Worm (Caenorhabditis elegans): Measurements from ENCODE around the gene nhr-84.

Gene nhr-84

DNA sequence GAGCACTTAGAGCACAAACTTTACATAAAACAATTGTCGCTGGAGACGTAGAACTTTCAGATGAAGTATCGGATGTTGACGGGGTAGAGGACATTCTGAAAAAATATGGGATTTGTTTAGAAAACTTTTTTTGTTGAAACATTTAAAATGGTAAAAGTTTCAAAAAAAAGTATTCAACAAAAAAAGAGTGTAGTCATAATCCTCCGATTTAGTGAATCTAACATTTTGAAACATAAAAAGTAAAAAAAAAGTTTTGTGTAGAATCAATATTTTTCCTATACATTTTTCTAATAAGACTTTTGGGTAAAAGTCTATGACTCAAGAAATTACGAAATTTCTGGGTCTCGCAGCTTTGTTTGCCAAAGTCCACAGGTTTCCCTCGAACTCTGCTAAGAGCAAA is 17.3 kb upstream of the nhr-84 start, which contains the start of gene nhr-213:
Gene nhr-213 (minus strand): TSS at position 101 of the 400 bp plus-strand sequence.
- TF ChIP-seq snpc-4 (tag; optimal IDR thresholded peaks at IDR 0.05): no peak
- no peak for TF ChIP-seq nhr-76 (tag; optimal IDR thresholded peaks at IDR 0.05)
- TF ChIP-seq lsy-2 (tag; optimal IDR thresholded peaks at IDR 0.05): no peak
- no peak for TF ChIP-seq flh-1 (GFP tag; optimal IDR thresholded peaks at IDR 0.05)
- no peak for TF ChIP-seq ceh-43 (GFP tag; optimal IDR thresholded peaks at IDR 0.05)
- no peak for TF ChIP-seq nhr-237 (tag; optimal IDR thresholded peaks at IDR 0.05)
- no peak for TF ChIP-seq elt-1 (tag; optimal IDR thresholded peaks at IDR 0.05; ENCODE audit: borderline replicate concordance, insufficient read depth)
- TF ChIP-seq hlh-1 (tag; optimal IDR thresholded peaks at IDR 0.05): no peak

DNA sequence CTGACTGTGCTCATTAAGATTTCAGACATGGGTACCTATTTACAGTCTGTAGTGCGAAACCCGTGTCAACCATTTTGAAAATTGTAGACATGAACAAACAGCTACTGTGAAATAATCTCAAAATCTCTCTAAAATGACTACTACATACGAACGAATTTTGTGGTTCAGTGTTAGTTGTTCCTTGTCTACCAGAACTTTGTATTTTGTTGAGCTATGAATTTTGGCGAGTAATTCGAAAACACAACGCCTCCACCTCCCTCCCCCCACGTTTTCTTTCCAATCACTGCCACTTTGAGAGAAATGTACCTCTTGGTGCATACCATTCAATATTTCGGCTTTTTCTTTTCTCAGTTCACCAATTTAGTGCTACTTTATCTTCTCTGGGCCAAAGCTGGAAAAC is 13.3 kb upstream of the nhr-84 start, which contains the start of gene T06C12.11:
Gene T06C12.11 (plus strand): TSS at position 301 of the 400 bp plus-strand sequence.
- TF ChIP-seq ztf-11 (tag; optimal IDR thresholded peaks at IDR 0.05) (no peak), mls-2 (tag; optimal IDR thresholded peaks at IDR 0.05) (no peak), ces-1 (GFP tag; optimal IDR thresholded peaks at IDR 0.05) (no peak), tbx-8 (GFP tag; optimal IDR thresholded peaks at IDR 0.05) (no peak)

DNA sequence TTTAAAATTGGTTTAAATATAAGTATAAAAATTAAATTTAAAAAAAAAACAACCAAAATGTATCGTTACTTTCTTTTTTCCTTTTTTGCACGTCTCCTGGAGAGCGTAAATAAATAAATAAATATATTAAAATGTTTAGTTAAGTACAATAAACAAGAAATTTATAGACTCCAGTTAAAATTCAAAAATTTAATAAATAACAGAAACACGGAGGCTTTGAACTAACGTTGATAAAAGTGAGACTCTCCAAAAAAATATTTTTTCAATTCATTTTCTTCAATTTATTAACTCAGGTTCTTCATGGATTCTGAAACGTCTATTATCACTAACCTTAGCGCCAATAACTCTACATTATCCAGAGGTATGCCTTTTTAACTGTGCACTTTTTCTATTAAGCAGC is 12.4 kb upstream of the nhr-84 start, which contains the start of gene T06C12.12:
Gene T06C12.12 (plus strand): TSS at position 301 of the 400 bp plus-strand sequence.
- TF ChIP-seq bed-3 (GFP tag; optimal IDR thresholded peaks at IDR 0.05): no peak
- no peak for TF ChIP-seq ces-1 (GFP tag; optimal IDR thresholded peaks at IDR 0.05)
- TF ChIP-seq nhr-76 (tag; optimal IDR thresholded peaks at IDR 0.05): no peak
- no peak for TF ChIP-seq zip-8 (tag; optimal IDR thresholded peaks at IDR 0.05)
- TF ChIP-seq nhr-2 (tag; optimal IDR thresholded peaks at IDR 0.05): no peak
- TF ChIP-seq sptf-1 (tag; optimal IDR thresholded peaks at IDR 0.05): no peak
- TF ChIP-seq nhr-237 (tag; optimal IDR thresholded peaks at IDR 0.05): no peak
- TF ChIP-seq nhr-12 (tag; optimal IDR thresholded peaks at IDR 0.05): no peak
- TF ChIP-seq ham-2 (GFP tag; optimal IDR thresholded peaks at IDR 0.05): no peak
- TF ChIP-seq M03D4.4 (tag; optimal IDR thresholded peaks at IDR 0.05): no peak
- TF ChIP-seq nhr-28 (tag; optimal IDR thresholded peaks at IDR 0.05): no peak
- TF ChIP-seq drap-1 (GFP tag; optimal IDR thresholded peaks at IDR 0.05): no peak
- TF ChIP-seq tbx-8 (GFP tag; optimal IDR thresholded peaks at IDR 0.05): no peak
- no peak for TF ChIP-seq unc-39 (tag; optimal IDR thresholded peaks at IDR 0.05)
- TF ChIP-seq flh-1 (GFP tag; optimal IDR thresholded peaks at IDR 0.05): no peak

DNA sequence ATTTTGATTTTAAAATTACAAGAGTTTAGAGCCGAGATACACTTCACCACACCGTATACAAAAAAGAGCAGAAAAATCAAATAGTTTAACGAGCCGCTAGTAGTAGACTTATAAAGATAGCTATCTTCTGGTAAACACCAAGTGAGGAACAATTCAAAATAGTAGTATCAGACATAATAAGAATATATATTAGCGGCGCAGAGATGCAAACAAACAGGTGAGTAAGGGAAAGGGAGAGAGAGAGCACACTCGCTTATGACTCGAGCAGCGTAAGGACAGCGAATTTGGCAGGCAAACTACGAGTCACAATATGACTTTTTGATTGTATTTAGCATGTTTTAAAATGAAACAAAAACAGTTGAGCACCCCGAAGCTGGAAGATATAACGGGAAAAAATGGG is 11.9 kb upstream of the nhr-84 start:
- TF ChIP-seq unc-62 (GFP tag; optimal IDR thresholded peaks at IDR 0.05): no peak
- TF ChIP-seq blmp-1 (tag; optimal IDR thresholded peaks at IDR 0.05): no peak
- no peak for TF ChIP-seq snpc-4 (tag; optimal IDR thresholded peaks at IDR 0.05)
- no peak for TF ChIP-seq tbx-8 (GFP tag; optimal IDR thresholded peaks at IDR 0.05)
- no peak for TF ChIP-seq lin-32 (GFP tag; optimal IDR thresholded peaks at IDR 0.05)
- no peak for TF ChIP-seq ztf-11 (tag; optimal IDR thresholded peaks at IDR 0.05)
- TF ChIP-seq nhr-2 (tag; optimal IDR thresholded peaks at IDR 0.05): no peak
- TF ChIP-seq ceh-43 (GFP tag; optimal IDR thresholded peaks at IDR 0.05): no peak
- TF ChIP-seq ceh-39 (tag; optimal IDR thresholded peaks at IDR 0.05): no peak
- TF ChIP-seq zip-8 (tag; optimal IDR thresholded peaks at IDR 0.05): no peak
- no peak for TF ChIP-seq mep-1 (tag; optimal IDR thresholded peaks at IDR 0.05)
- TF ChIP-seq unc-120 (tag; optimal IDR thresholded peaks at IDR 0.05; ENCODE audit: poor library complexity, severe bottlenecking): no peak
- TF ChIP-seq mls-2 (tag; optimal IDR thresholded peaks at IDR 0.05): no peak
- TF ChIP-seq mab-5 (tag; optimal IDR thresholded peaks at IDR 0.05): no peak
- TF ChIP-seq elt-3 (tag; optimal IDR thresholded peaks at IDR 0.05): no peak
- no peak for TF ChIP-seq sem-2 (GFP tag; optimal IDR thresholded peaks at IDR 0.05)
- TF ChIP-seq ces-1 (GFP tag; optimal IDR thresholded peaks at IDR 0.05): no peak

DNA sequence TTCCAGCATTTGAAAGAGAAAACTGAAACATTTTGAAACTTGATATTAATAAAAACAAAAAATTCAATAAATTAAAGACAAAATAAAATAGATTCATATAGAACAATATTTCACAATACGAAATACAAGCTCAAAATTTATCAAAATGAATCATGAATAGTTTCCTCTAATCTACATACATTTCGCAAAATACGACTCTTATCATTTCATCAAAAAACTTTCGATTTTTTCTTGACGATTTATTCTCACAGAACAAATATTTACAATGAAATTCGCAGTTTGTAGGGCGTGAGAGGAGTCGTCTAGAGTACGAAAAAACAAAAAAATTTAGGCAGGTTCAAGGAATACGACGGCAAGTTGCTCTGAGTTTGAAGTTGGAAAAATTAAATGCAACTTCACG is 10.7 kb upstream of the nhr-84 start:
- TF ChIP-seq nhr-2 (tag; optimal IDR thresholded peaks at IDR 0.05) (no peak), zip-8 (tag; optimal IDR thresholded peaks at IDR 0.05) (no peak), bed-3 (GFP tag; optimal IDR thresholded peaks at IDR 0.05) (no peak), nhr-12 (tag; optimal IDR thresholded peaks at IDR 0.05) (no peak), drap-1 (GFP tag; optimal IDR thresholded peaks at IDR 0.05) (no peak), nhr-28 (tag; optimal IDR thresholded peaks at IDR 0.05) (no peak), ceh-83 (GFP tag; optimal IDR thresholded peaks at IDR 0.05) (no peak), mep-1 (tag; optimal IDR thresholded peaks at IDR 0.05) (no peak), sptf-1 (tag; optimal IDR thresholded peaks at IDR 0.05) (no peak), cnd-1 (tag; optimal IDR thresholded peaks at IDR 0.05) (no peak), ceh-43 (GFP tag; optimal IDR thresholded peaks at IDR 0.05) (no peak), hlh-1 (tag; optimal IDR thresholded peaks at IDR 0.05) (no peak), pha-4 (tag; optimal IDR thresholded peaks at IDR 0.05) (no peak), unc-120 (tag; optimal IDR thresholded peaks at IDR 0.05; ENCODE audit: poor library complexity, severe bottlenecking) (no peak), lsy-2 (tag; optimal IDR thresholded peaks at IDR 0.05) (no peak), nhr-237 (tag; optimal IDR thresholded peaks at IDR 0.05) (no peak), ham-2 (GFP tag; optimal IDR thresholded peaks at IDR 0.05) (no peak), blmp-1 (tag; optimal IDR thresholded peaks at IDR 0.05) (no peak), ces-1 (GFP tag; optimal IDR thresholded peaks at IDR 0.05) (no peak), unc-39 (tag; optimal IDR thresholded peaks at IDR 0.05) (no peak)

Measured in whole organism, mixed stage, embryonic.